Worm (Caenorhabditis elegans): Measurements from ENCODE around the gene bbs-4.

bbs-4 gene

DNA sequence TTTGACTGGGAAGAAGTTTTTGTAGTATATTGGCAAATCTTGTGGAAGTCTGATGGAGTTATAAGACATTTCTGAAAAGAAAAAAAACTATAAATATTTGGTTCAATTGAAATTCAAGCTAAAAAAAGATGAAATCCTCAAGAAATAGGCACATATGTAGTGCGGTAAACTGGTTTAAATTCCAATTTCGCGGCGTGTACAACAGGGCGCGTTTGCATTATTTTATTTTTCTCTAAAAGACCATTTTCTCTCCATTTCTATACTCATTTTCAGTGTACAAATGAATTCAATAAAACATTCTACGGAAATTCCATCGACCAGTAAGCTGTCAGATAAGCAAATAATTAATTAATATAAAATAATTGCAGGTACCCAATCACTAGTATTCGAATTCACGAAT lies 2.2 kb upstream of the bbs-4 start, which contains the start of the genes pri-1 and F58A4.6 (continued):
- TF ChIP-seq mxl-2 (GFP tag; conservative IDR thresholded peaks at IDR 0.05) (no peak), ceh-82 (tag; optimal IDR thresholded peaks at IDR 0.05) (no peak), tag-97 (GFP tag; IDR thresholded peaks at IDR 0.05) (no peak), nhr-6 (tag; optimal IDR thresholded peaks at IDR 0.05) (no peak), daf-12 (tag; optimal IDR thresholded peaks at IDR 0.05) (no peak), zag-1 (tag; optimal IDR thresholded peaks at IDR 0.05) (no peak), php-3 (GFP tag; IDR thresholded peaks at IDR 0.05) (no peak), nhr-48 (tag; optimal IDR thresholded peaks at IDR 0.05) (no peak), nhr-10 (tag; optimal IDR thresholded peaks at IDR 0.05) (no peak), Y5F2A.4 (GFP tag; optimal IDR thresholded peaks at IDR 0.05) (no peak), duxl-1 (tag; optimal IDR thresholded peaks at IDR 0.05; ENCODE audit: poor library complexity) (no peak), aha-1 (tag) (peak; percentile 20), nhr-76 (tag; optimal IDR thresholded peaks at IDR 0.05) (no peak), F37D6.2 (tag; optimal IDR thresholded peaks at IDR 0.05) (no peak), set-16 (GFP tag; IDR thresholded peaks at IDR 0.05) (no peak), mdt-29 (GFP tag; IDR thresholded peaks at IDR 0.05) (no peak)

ce11 chrIII:9608650-9609049 lies 3.3 kb downstream of the bbs-4 start, which contains the start of gene clec-161:
Gene clec-161, minus strand, starts transcription at chrIII:9608750.
- TF ChIP-seq mxl-2 (GFP tag; conservative IDR thresholded peaks at IDR 0.05) = no peak
- no peak for TF ChIP-seq lin-1 (GFP tag; IDR thresholded peaks at IDR 0.05)
- no peak for TF ChIP-seq ceh-32 (tag; optimal IDR thresholded peaks at IDR 0.05; ENCODE audit: poor library complexity)
- TF ChIP-seq mdl-1 (tag; optimal IDR thresholded peaks at IDR 0.05) = no peak
- no peak for TF ChIP-seq lin-29 (GFP tag; IDR thresholded peaks at IDR 0.05)
- TF ChIP-seq F49E8.2 (tag; optimal IDR thresholded peaks at IDR 0.05; ENCODE audit: borderline replicate concordance) = no peak
- TF ChIP-seq nhr-10 (tag; optimal IDR thresholded peaks at IDR 0.05) = no peak
- TF ChIP-seq unc-62 (GFP tag; optimal IDR thresholded peaks at IDR 0.05 in 1 of 2) = peak in 1 of 2 experiments; percentile 43
- no peak for TF ChIP-seq unc-62 (tag; optimal IDR thresholded peaks at IDR 0.05)

- TF ChIP-seq pqm-1 (tag; optimal IDR thresholded peaks at IDR 0.05) = no peak
- TF ChIP-seq lir-3 (tag; optimal IDR thresholded peaks at IDR 0.05) = no peak
- no peak for TF ChIP-seq Y48G9A.11 (GFP tag; IDR thresholded peaks at IDR 0.05)
- no peak for TF ChIP-seq unc-130 (GFP tag; optimal IDR thresholded peaks at IDR 0.05)
- no peak for TF ChIP-seq zag-1 (tag; optimal IDR thresholded peaks at IDR 0.05)
- no peak for TF ChIP-seq dmd-6 (GFP tag; IDR thresholded peaks at IDR 0.05)
- no peak for TF ChIP-seq lin-1 (GFP tag; IDR thresholded peaks at IDR 0.05)
- no peak for TF ChIP-seq nhr-42 (GFP tag; IDR thresholded peaks at IDR 0.05)
- TF ChIP-seq daf-19 (GFP tag; conservative IDR thresholded peaks at IDR 0.05) = no peak
- no peak for TF ChIP-seq lsy-2 (tag; optimal IDR thresholded peaks at IDR 0.05)
- TF ChIP-seq pha-4 (GFP tag; IDR thresholded peaks at IDR 0.05) = no peak
- TF ChIP-seq pha-4 (tag; optimal IDR thresholded peaks at IDR 0.05) = no peak
- TF ChIP-seq zip-11 (GFP tag; IDR thresholded peaks at IDR 0.05) = no peak
- no peak for TF ChIP-seq dmd-8 (GFP tag; IDR thresholded peaks at IDR 0.05)
- TF ChIP-seq ama-1 (optimal IDR thresholded peaks at IDR 0.05) = no peak
- TF ChIP-seq mep-1 (tag; optimal IDR thresholded peaks at IDR 0.05) = no peak
- no peak for TF ChIP-seq nhr-10 (tag; optimal IDR thresholded peaks at IDR 0.05)
- no peak for TF ChIP-seq ZK546.5 (tag; optimal IDR thresholded peaks at IDR 0.05)
Observed at ce11 chrIII:9600645-9601044, 11.4 kb downstream of the bbs-4 start, which contains the start of gene F58A4.2. Gene F58A4.2, minus strand, starts transcription at chrIII:9600745.

- no peak for TF ChIP-seq dve-1 (tag; optimal IDR thresholded peaks at IDR 0.05; ENCODE audit: insufficient read depth)
- no peak for TF ChIP-seq daf-16 (GFP tag; optimal IDR thresholded peaks at IDR 0.05)
- TF ChIP-seq daf-16 (tag; optimal IDR thresholded peaks at IDR 0.05) = no peak
- no peak for TF ChIP-seq zip-2 (tag; optimal IDR thresholded peaks at IDR 0.05)
- no peak for TF ChIP-seq Y75B8A.6 (GFP tag; IDR thresholded peaks at IDR 0.05)
- TF ChIP-seq pqm-1 (tag; optimal IDR thresholded peaks at IDR 0.05) = no peak
- TF ChIP-seq madf-5 (GFP tag; IDR thresholded peaks at IDR 0.05) = no peak
- TF ChIP-seq dpl-1 (GFP tag; optimal IDR thresholded peaks at IDR 0.05) = no peak
- TF ChIP-seq duxl-1 (tag; optimal IDR thresholded peaks at IDR 0.05; ENCODE audit: poor library complexity) = no peak
- no peak for TF ChIP-seq set-16 (GFP tag; IDR thresholded peaks at IDR 0.05)
- no peak for TF ChIP-seq fos-1 (tag; optimal IDR thresholded peaks at IDR 0.05)
- no peak for TF ChIP-seq attf-4 (tag; optimal IDR thresholded peaks at IDR 0.05)
- no peak for TF ChIP-seq nhr-6 (tag; optimal IDR thresholded peaks at IDR 0.05)
Observed at ce11 chrIII:9598168-9598567, 13.8 kb downstream of the bbs-4 start, which contains the start of gene F58A4.1. Gene F58A4.1, plus strand, starts transcription at chrIII:9598468.

Measured in whole organism, L4 larva.